Fruit fly (Drosophila melanogaster) whole organism, pupa: ENCODE data around the gene CG1889.

ENCODE experiments used
- CG10348 ChIP-seq: fragments of 200-800 bp; sonication (Bioruptor generic); IDR thresholded peaks from 2 replicates; pipeline ENCODE4 v1.3.6; 2022; ENCODE audit warnings: missing biosample characterization, missing genetic modification characterization
- CG13204 ChIP-seq: fragments of 200-800 bp; sonication (Bioruptor generic); optimal IDR thresholded peaks from 2 replicates; lab custom pipeline; 2018; ENCODE audit warnings: missing biosample characterization, mild to moderate bottlenecking, missing genetic modification characterization, moderate library complexity
- CG34367 ChIP-seq: fragments of 200-800 bp; sonication (Bioruptor generic); optimal IDR thresholded peaks from 2 replicates; lab custom pipeline; 2018; ENCODE audit warnings: missing biosample characterization, mild to moderate bottlenecking, missing genetic modification characterization
- CG8159 ChIP-seq: fragments of 200-800 bp; sonication (Bioruptor generic); optimal IDR thresholded peaks from 3 replicates; lab custom pipeline; 2018; ENCODE audit warnings: missing biosample characterization, mild to moderate bottlenecking, missing genetic modification characterization, moderate library complexity
- Pif1A ChIP-seq: fragments of 200-800 bp; sonication (Bioruptor generic); optimal IDR thresholded peaks from 3 replicates; lab custom pipeline; 2016; ENCODE audit warnings: missing biosample characterization, missing genetic modification characterization
- Snoo ChIP-seq: fragments of 200-800 bp; sonication (Bioruptor generic); optimal IDR thresholded peaks from 3 replicates; lab custom pipeline; 2017; ENCODE audit warnings: missing biosample characterization, mild to moderate bottlenecking, missing genetic modification characterization, inconsistent platforms
- rn ChIP-seq: fragments of 200-800 bp; sonication (Bioruptor generic); IDR thresholded peaks from 2 replicates; pipeline ENCODE4 v1.3.6; 2022; ENCODE audit warnings: missing biosample characterization, missing genetic modification characterization

dm6 chrX:9977305-9977704 is 12.3 kb downstream of the CG1889 start, which contains the start of gene CG43386:
- TF ChIP-seq rn (GFP tag; lab: Robert Waterston, UW) (no peak), Snoo (no peak), Pif1A (GFP tag; lab: Kevin White, UChicago) (no peak), CG34367 (tag; lab: Kevin White, UChicago) (no peak), CG8159 (tag; lab: Kevin White, UChicago) (no peak), CG10348 (GFP tag; lab: Robert Waterston, UW) (no peak), CG13204 (no peak)
